Fruit fly (Drosophila melanogaster) whole organism, adult: Measurements from ENCODE around the gene Nelf-A.

Experiments used
- CG11617 ChIP-seq: fragments of 200-800 bp; sonication (Bioruptor generic); optimal IDR thresholded peaks from 2 replicates; lab custom pipeline; 2017; ENCODE audit warnings: mild to moderate bottlenecking, missing biosample characterization, missing genetic modification reagents, missing genetic modification characterization
- CG12768 ChIP-seq: fragments of 200-800 bp; sonication (Bioruptor generic); optimal IDR thresholded peaks from 2 replicates; lab custom pipeline; 2017; ENCODE audit warnings: missing biosample characterization, missing genetic modification characterization, mild to moderate bottlenecking, moderate library complexity, missing genetic modification reagents
- Clk ChIP-seq: fragments of 200-800 bp; sonication (Bioruptor generic); optimal IDR thresholded peaks from 2 replicates; lab custom pipeline; 2017; ENCODE audit warnings: missing biosample characterization, missing genetic modification characterization
- Hr96 ChIP-seq: fragments of 200-800 bp; sonication (Bioruptor generic); optimal IDR thresholded peaks from 2 replicates; lab custom pipeline; 2016; ENCODE audit warnings: missing biosample characterization, missing genetic modification characterization
- Mnt ChIP-seq: fragments of 200-800 bp; sonication (Bioruptor generic); optimal IDR thresholded peaks from 2 replicates; lab custom pipeline; 2016; ENCODE audit warnings: missing biosample characterization, mild to moderate bottlenecking, missing genetic modification characterization
- bab1 ChIP-seq: fragments of 200-800 bp; sonication (Bioruptor generic); optimal IDR thresholded peaks from 3 replicates; lab custom pipeline; 2019; ENCODE audit warnings: missing biosample characterization, mild to moderate bottlenecking, missing genetic modification characterization, moderate library complexity
- cic ChIP-seq: fragments of 200-800 bp; sonication (Bioruptor generic); optimal IDR thresholded peaks from 2 replicates; lab custom pipeline; 2017; ENCODE audit warnings: missing biosample characterization, mild to moderate bottlenecking, missing genetic modification characterization, moderate library complexity
- cnc ChIP-seq, 2 experiments: fragments of >200 bp; optimal IDR thresholded peaks; 2 replicates each; lab custom pipeline; 2017
- kay ChIP-seq: fragments of 200-800 bp; sonication (Bioruptor generic); peaks from one replicate; lab custom pipeline; 2016; ENCODE audit warnings: missing biosample characterization, missing genetic modification characterization, borderline replicate concordance
- ovo ChIP-seq: fragments of 200-800 bp; sonication (Bioruptor generic); optimal IDR thresholded peaks from 2 replicates; lab custom pipeline; 2016; ENCODE audit warnings: missing biosample characterization, missing genetic modification characterization
- pad ChIP-seq: fragments of 200-800 bp; sonication (Bioruptor generic); optimal IDR thresholded peaks from 3 replicates; lab custom pipeline; 2017; ENCODE audit warnings: missing biosample characterization, missing genetic modification characterization, mild to moderate bottlenecking, moderate library complexity, missing genetic modification reagents
- tj ChIP-seq: fragments of 200-800 bp; sonication (Bioruptor generic); optimal IDR thresholded peaks from 3 replicates; lab custom pipeline; 2017; ENCODE audit warnings: missing biosample characterization, mild to moderate bottlenecking, missing genetic modification characterization, moderate library complexity
- toe ChIP-seq: fragments of 200-800 bp; sonication (Bioruptor generic); optimal IDR thresholded peaks from 2 replicates; lab custom pipeline; 2016; ENCODE audit warnings: missing biosample characterization, missing genetic modification characterization

DNA sequence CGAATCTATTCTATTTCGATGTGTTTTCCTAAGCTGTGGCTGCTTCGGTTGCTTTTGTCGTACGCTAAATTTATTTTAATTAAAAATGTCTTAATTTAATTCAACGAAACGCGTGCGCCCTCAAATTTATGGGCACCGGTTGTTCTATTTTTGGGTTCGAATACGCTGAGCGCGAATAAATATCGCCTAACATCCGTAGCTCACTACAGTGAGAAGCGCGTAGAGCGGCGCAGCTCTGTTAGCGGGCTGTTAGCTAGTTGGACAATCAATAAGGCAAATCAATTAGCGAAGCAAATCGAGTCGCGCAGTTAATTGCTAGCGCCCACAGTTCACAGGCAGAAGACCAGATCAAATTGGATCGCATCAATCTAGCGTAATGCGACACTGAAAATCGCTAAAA, 13.4 kb upstream of the Nelf-A start:
- TF ChIP-seq Clk (GFP tag; lab: Kevin White, UChicago) (no peak), cic (no peak), CG11617 (no peak), CG12768 (GFP tag; lab: Kevin White, UChicago) (no peak), toe (GFP tag; lab: Kevin White, UChicago) (no peak), pad (no peak), cnc (optimal IDR thresholded peaks at IDR 0.05; lab: Kevin White, UChicago) (no peak), Mnt (no peak), kay (GFP tag; lab: Kevin White, UChicago) (no peak), bab1 (GFP tag; lab: Kevin White, UChicago) (no peak), tj (GFP tag; lab: Kevin White, UChicago) (no peak), Hr96 (GFP tag; lab: Kevin White, UChicago) (no peak), ovo (GFP tag; lab: Kevin White, UChicago) (no peak)
